Worm (Caenorhabditis elegans) whole organism, L1 larva: ENCODE data around the gene plep-1.

ENCODE experiments used
- ces-1 ChIP-seq: fragments of 150-350 bp; optimal IDR thresholded peaks from 2 replicates; lab custom pipeline; 2014; ENCODE audit warnings: missing biosample characterization, missing genetic modification reagents, missing genetic modification characterization
- elt-2 ChIP-seq: sonication (generic microtip); optimal IDR thresholded peaks from 2 replicates; lab custom pipeline; 2016; ENCODE audit warnings: missing genetic modification characterization, mild to moderate bottlenecking, inconsistent platforms, missing compliant biosample characterization, missing genetic modification reagents
- vab-15 ChIP-seq: sonication (generic microtip); optimal IDR thresholded peaks from 2 replicates; lab custom pipeline; 2017; ENCODE audit warnings: missing genotype, mild to moderate bottlenecking, missing genetic modification characterization, missing compliant biosample characterization
- ztf-11 ChIP-seq, 2 experiments: sonication (generic microtip); optimal IDR thresholded peaks; 2 replicates each; lab custom pipeline; 2016 to 2017; ENCODE audit warnings: missing genetic modification characterization in 2 of 2, missing biosample characterization in 1 of 2, missing compliant biosample characterization in 1 of 2

ce11 chrII:4306921-4307630, 4.9 kb downstream of the plep-1 start, which contains the start of gene Y52E8A.3:
- TF ChIP-seq elt-2 (tag; lab: Kevin White, UChicago) (no peak), vab-15 (tag; lab: Kevin White, UChicago) (no peak), ztf-11 (tag; optimal IDR thresholded peaks at IDR 0.05; lab: Kevin White, UChicago) (no peak), ces-1 (GFP tag; lab: Kevin White, UChicago) (no peak)
